Worm (Caenorhabditis elegans) whole organism, young adult: Measurements from ENCODE around the gene F52B11.5.
A peak's percentile ranks its signal among the peaks of the same experiment; 100 is the strongest.

Experiments used
- B0019.2 ChIP-seq: fragments of 200-800 bp; sonication (Bioruptor generic); conservative IDR thresholded peaks from 2 replicates; pipeline ENCODE4 v1.3.6; 2022; ENCODE audit warnings: missing genetic modification reagents, missing genetic modification characterization, missing compliant biosample characterization
- C06A6.2 ChIP-seq: fragments of 200-800 bp; sonication (Bioruptor generic); conservative IDR thresholded peaks from 2 replicates; pipeline ENCODE4 v1.3.6; 2022; ENCODE audit warnings: missing genetic modification characterization, missing compliant biosample characterization
- F10E7.11 ChIP-seq: sonication (generic microtip); optimal IDR thresholded peaks from 2 replicates; lab custom pipeline; 2017; ENCODE audit warnings: mild to moderate bottlenecking, missing genetic modification characterization, moderate library complexity, missing compliant biosample characterization
- F22D6.2 ChIP-seq: sonication (generic microtip); optimal IDR thresholded peaks from 2 replicates; lab custom pipeline; 2016; ENCODE audit warnings: mild to moderate bottlenecking, missing genetic modification characterization, missing compliant biosample characterization
- F39B2.1 ChIP-seq: fragments of 200-800 bp; sonication (Bioruptor generic); IDR thresholded peaks from 2 replicates; pipeline ENCODE4 v1.3.6; 2022; ENCODE audit warnings: missing genetic modification reagents, missing genetic modification characterization, missing compliant biosample characterization
- F57A8.1 ChIP-seq: fragments of 200-800 bp; sonication (Bioruptor generic); optimal IDR thresholded peaks from 2 replicates; lab custom pipeline; 2018; ENCODE audit warnings: mild to moderate bottlenecking, missing genetic modification characterization, moderate library complexity, missing compliant biosample characterization
- T07F8.4 ChIP-seq: sonication (generic microtip); optimal IDR thresholded peaks from 2 replicates; lab custom pipeline; 2016; ENCODE audit warnings: mild to moderate bottlenecking, missing genetic modification characterization, moderate library complexity, missing compliant biosample characterization
- Y67H2A.10 ChIP-seq: fragments of 200-800 bp; sonication (Bioruptor generic); conservative IDR thresholded peaks from 2 replicates; pipeline ENCODE4 v1.3.6; 2022; ENCODE audit warnings: missing genetic modification reagents, missing genetic modification characterization, missing compliant biosample characterization
- attf-5 ChIP-seq: fragments of 200-800 bp; sonication (Bioruptor generic); optimal IDR thresholded peaks from 2 replicates; lab custom pipeline; 2018; ENCODE audit warnings: mild to moderate bottlenecking, missing genetic modification characterization, missing compliant biosample characterization
- attf-6 ChIP-seq: fragments of 200-800 bp; sonication (Bioruptor generic); IDR thresholded peaks from 2 replicates; pipeline ENCODE4 v1.3.6; 2022; ENCODE audit warnings: missing genetic modification reagents, missing genetic modification characterization, missing compliant biosample characterization
- bed-1 ChIP-seq: fragments of 200-800 bp; sonication (Bioruptor generic); IDR thresholded peaks from 2 replicates; pipeline ENCODE4 v1.3.6; 2022; ENCODE audit warnings: missing genetic modification reagents, missing genetic modification characterization, missing compliant biosample characterization
- ceh-91 ChIP-seq: fragments of 200-800 bp; sonication (Bioruptor generic); IDR thresholded peaks from 2 replicates; pipeline ENCODE4 v1.3.6; 2022; ENCODE audit warnings: missing genetic modification reagents, missing genetic modification characterization, missing compliant biosample characterization
- chd-7 ChIP-seq: sonication (generic microtip); optimal IDR thresholded peaks from 2 replicates; lab custom pipeline; 2016; ENCODE audit warnings: mild to moderate bottlenecking, missing genetic modification characterization, moderate library complexity, missing compliant biosample characterization
- dox-1 ChIP-seq: fragments of 200-800 bp; sonication (Bioruptor generic); IDR thresholded peaks from 2 replicates; pipeline ENCODE4 v1.3.6; 2022; ENCODE audit warnings: missing genetic modification reagents, missing genetic modification characterization, missing compliant biosample characterization
- dpl-1 ChIP-seq: fragments of 150-350 bp; optimal IDR thresholded peaks from 2 replicates; lab custom pipeline; 2014; ENCODE audit warnings: missing biosample characterization, missing genetic modification reagents, missing genetic modification characterization
- egl-18 ChIP-seq: fragments of 200-800 bp; sonication (Bioruptor generic); IDR thresholded peaks from 2 replicates; pipeline ENCODE4 v1.3.6; 2022; ENCODE audit warnings: missing genetic modification reagents, missing genetic modification characterization, missing compliant biosample characterization
- egrh-3 ChIP-seq: fragments of 200-800 bp; sonication (Bioruptor generic); IDR thresholded peaks from 2 replicates; pipeline ENCODE4 v1.3.6; 2022; ENCODE audit warnings: missing genetic modification reagents, missing genetic modification characterization, missing compliant biosample characterization
- ets-4 ChIP-seq: fragments of 200-800 bp; sonication (Bioruptor generic); optimal IDR thresholded peaks from 2 replicates; lab custom pipeline; 2018; ENCODE audit warnings: mild to moderate bottlenecking, missing genetic modification characterization, missing compliant biosample characterization
- fkh-3 ChIP-seq: sonication (generic microtip); optimal IDR thresholded peaks from 2 replicates; lab custom pipeline; 2016; ENCODE audit warnings: mild to moderate bottlenecking, missing genetic modification characterization, missing compliant biosample characterization
- him-1 ChIP-seq: sonication (generic microtip); optimal IDR thresholded peaks from 2 replicates; lab custom pipeline; 2016; ENCODE audit warnings: missing genotype, missing genetic modification reagents, missing genetic modification characterization, missing compliant biosample characterization
- hlh-12 ChIP-seq: sonication (generic microtip); optimal IDR thresholded peaks from 2 replicates; lab custom pipeline; 2016; ENCODE audit warnings: missing genetic modification characterization, missing compliant biosample characterization
- hsf-1 ChIP-seq: fragments of 200-800 bp; sonication (Bioruptor generic); IDR thresholded peaks from 2 replicates; pipeline ENCODE4 v1.3.6; 2022; ENCODE audit warnings: missing genetic modification reagents, missing genetic modification characterization, missing compliant biosample characterization
- lin-40 ChIP-seq: sonication (generic microtip); optimal IDR thresholded peaks from 2 replicates; lab custom pipeline; 2016; ENCODE audit warnings: missing genetic modification characterization, mild to moderate bottlenecking, missing compliant biosample characterization, missing genotype, missing genetic modification reagents
- lsy-27 ChIP-seq: sonication (generic microtip); optimal IDR thresholded peaks from 2 replicates; lab custom pipeline; 2017; ENCODE audit warnings: missing genetic modification characterization, mild to moderate bottlenecking, missing compliant biosample characterization, antibody characterized with exemption, missing genotype, borderline replicate concordance; ENCODE audit not compliant: insufficient read depth
- madf-10 ChIP-seq: sonication (generic microtip); optimal IDR thresholded peaks from 2 replicates; lab custom pipeline; 2016; ENCODE audit warnings: mild to moderate bottlenecking, missing genetic modification characterization, missing compliant biosample characterization
- madf-3 ChIP-seq: fragments of 200-800 bp; sonication (Bioruptor generic); IDR thresholded peaks from 2 replicates; pipeline ENCODE4 v1.3.6; 2022; ENCODE audit warnings: missing genetic modification reagents, missing genetic modification characterization, missing compliant biosample characterization
- madf-8 ChIP-seq: fragments of 200-800 bp; sonication (Bioruptor generic); conservative IDR thresholded peaks from 2 replicates; pipeline ENCODE4 v1.3.6; 2022; ENCODE audit warnings: missing genetic modification reagents, missing genetic modification characterization, missing compliant biosample characterization
- mcd-1 ChIP-seq: fragments of 200-800 bp; sonication (Bioruptor generic); IDR thresholded peaks from 2 replicates; pipeline ENCODE4 v1.3.6; 2022; ENCODE audit warnings: missing genetic modification reagents, missing genetic modification characterization, missing compliant biosample characterization
- nhr-179 ChIP-seq: sonication (generic microtip); optimal IDR thresholded peaks from 2 replicates; lab custom pipeline; 2016; ENCODE audit warnings: mild to moderate bottlenecking, missing genetic modification characterization, missing compliant biosample characterization
- nhr-27 ChIP-seq: fragments of 200-800 bp; sonication (Bioruptor generic); optimal IDR thresholded peaks from 2 replicates; lab custom pipeline; 2018; ENCODE audit warnings: mild to moderate bottlenecking, missing genetic modification characterization, moderate library complexity, missing compliant biosample characterization
- nhr-80 ChIP-seq: sonication (generic microtip); optimal IDR thresholded peaks from 2 replicates; lab custom pipeline; 2016; ENCODE audit warnings: missing genetic modification characterization, missing compliant biosample characterization
- pha-4 ChIP-seq: fragments of 150-350 bp; sonication (generic microtip); optimal IDR thresholded peaks from 2 replicates; lab custom pipeline; 2014; ENCODE audit warnings: missing biosample characterization, missing genetic modification reagents, missing genetic modification characterization
- snpc-1.3 ChIP-seq: sonication (generic microtip); optimal IDR thresholded peaks from 2 replicates; lab custom pipeline; 2017; ENCODE audit warnings: missing genetic modification characterization, mild to moderate bottlenecking, missing compliant biosample characterization, antibody characterized with exemption, moderate library complexity, missing genotype, missing genetic modification reagents; ENCODE audit not compliant: insufficient read depth
- snpc-3.4 ChIP-seq: sonication (generic microtip); optimal IDR thresholded peaks from 2 replicates; lab custom pipeline; 2017; ENCODE audit warnings: missing genetic modification characterization, mild to moderate bottlenecking, missing compliant biosample characterization, antibody characterized with exemption, moderate library complexity, missing genotype, missing genetic modification reagents
- sptf-2 ChIP-seq: fragments of 200-800 bp; sonication (Bioruptor generic); optimal IDR thresholded peaks from 2 replicates; lab custom pipeline; 2018; ENCODE audit warnings: mild to moderate bottlenecking, missing genetic modification characterization, missing compliant biosample characterization
- tbp1 ChIP-seq: fragments of 200-800 bp; sonication (Bioruptor generic); optimal IDR thresholded peaks from 2 replicates; lab custom pipeline; 2018; ENCODE audit warnings: mild to moderate bottlenecking, missing genetic modification characterization, missing compliant biosample characterization
- xnd-1 ChIP-seq: sonication (generic microtip); optimal IDR thresholded peaks from 2 replicates; lab custom pipeline; 2016; ENCODE audit warnings: missing genotype, missing genetic modification reagents, missing genetic modification characterization, missing compliant biosample characterization
- zfh-2 ChIP-seq: fragments of 200-800 bp; sonication (Bioruptor generic); conservative IDR thresholded peaks from 2 replicates; pipeline ENCODE4 v1.3.6; 2022; ENCODE audit warnings: missing genetic modification reagents, missing genetic modification characterization, missing compliant biosample characterization

F52B11.5 gene

ce11 chrIV:14099256-14099655 is 3.8 kb downstream of the F52B11.5 start, which contains the start of gene col-133:
TSS of gene col-133 (minus strand) at chrIV:14099356.
- TF ChIP-seq dox-1 (GFP tag; lab: Robert Waterston, UW): no peak
- no peak for TF ChIP-seq fkh-3 (tag; lab: Kevin White, UChicago)
- no peak for TF ChIP-seq T07F8.4 (tag; lab: Kevin White, UChicago)
- no peak for TF ChIP-seq ets-4 (GFP tag; lab: Kevin White, UChicago)
- TF ChIP-seq ceh-91 (GFP tag; lab: Robert Waterston, UW): no peak
- no peak for TF ChIP-seq madf-3 (GFP tag; lab: Robert Waterston, UW)
- no peak for TF ChIP-seq hsf-1 (GFP tag; lab: Robert Waterston, UW)
- no peak for TF ChIP-seq lin-40 (tag; lab: Kevin White, UChicago)
- TF ChIP-seq tbp1 (GFP tag; lab: Kevin White, UChicago): no peak
- TF ChIP-seq C06A6.2 (GFP tag; lab: Robert Waterston, UW): no peak
- no peak for TF ChIP-seq Y67H2A.10 (GFP tag; lab: Robert Waterston, UW)
- no peak for TF ChIP-seq egl-18
- no peak for TF ChIP-seq snpc-3.4 (tag; lab: Kevin White, UChicago)
- no peak for TF ChIP-seq dpl-1 (GFP tag; lab: Kevin White, UChicago)
- TF ChIP-seq, all 124 proteins: peak for 0

ce11 chrIV:14098540-14099098 is 4.4 kb downstream of the F52B11.5 start:
- TF ChIP-seq snpc-3.4 (tag; lab: Kevin White, UChicago): no peak
- no peak for TF ChIP-seq lsy-27 (tag; lab: Kevin White, UChicago)
- no peak for TF ChIP-seq F10E7.11
- TF ChIP-seq lin-40 (tag; lab: Kevin White, UChicago): peak; percentile 45
- TF ChIP-seq madf-8: no peak
- TF ChIP-seq attf-5 (GFP tag; lab: Kevin White, UChicago): peak; percentile 2
- peak; percentile 16; the same call in 1 of the 2 replicates for TF ChIP-seq mcd-1 (GFP tag; lab: Robert Waterston, UW)
- no peak for TF ChIP-seq xnd-1
- no peak for TF ChIP-seq pha-4
- TF ChIP-seq chd-7: no peak
- TF ChIP-seq egrh-3: peak; percentile 95
- no peak for TF ChIP-seq T07F8.4 (tag; lab: Kevin White, UChicago)
- TF ChIP-seq madf-3 (GFP tag; lab: Robert Waterston, UW): no peak
- TF ChIP-seq zfh-2 (GFP tag; lab: Robert Waterston, UW): peak; percentile 87
- TF ChIP-seq bed-1 (GFP tag; lab: Robert Waterston, UW): no peak
- TF ChIP-seq nhr-179 (tag; lab: Kevin White, UChicago): no peak
- no peak for TF ChIP-seq him-1 (tag; lab: Kevin White, UChicago)
- no peak for TF ChIP-seq fkh-3 (tag; lab: Kevin White, UChicago)
- TF ChIP-seq madf-10: no peak
- no peak for TF ChIP-seq nhr-80 (tag; lab: Kevin White, UChicago)
- TF ChIP-seq nhr-27 (tag; lab: Kevin White, UChicago): no peak
- TF ChIP-seq F57A8.1 (GFP tag; lab: Kevin White, UChicago): no peak
- no peak for TF ChIP-seq B0019.2 (GFP tag; lab: Robert Waterston, UW)
- TF ChIP-seq hlh-12 (tag; lab: Kevin White, UChicago): no peak
- TF ChIP-seq F22D6.2 (tag; lab: Kevin White, UChicago): no peak
- TF ChIP-seq snpc-1.3: no peak
- TF ChIP-seq F39B2.1 (GFP tag; lab: Robert Waterston, UW): no peak
- TF ChIP-seq sptf-2 (GFP tag; lab: Kevin White, UChicago): no peak
- TF ChIP-seq attf-6 (GFP tag; lab: Robert Waterston, UW): no peak
